Worm (Caenorhabditis elegans): ENCODE data around the gene frk-1.

Gene frk-1

ce11 chrIV:10060795-10061194, 17.8 kb downstream of the frk-1 start:
- TF ChIP-seq ceh-19 (GFP tag; optimal IDR thresholded peaks at IDR 0.05) = no peak
- TF ChIP-seq Y22D7AL.16 (tag; optimal IDR thresholded peaks at IDR 0.05) = no peak
- no peak for TF ChIP-seq tbx-2 (tag; optimal IDR thresholded peaks at IDR 0.05)
- TF ChIP-seq zip-5 (tag; optimal IDR thresholded peaks at IDR 0.05) = no peak
- no peak for TF ChIP-seq nhr-11 (tag; optimal IDR thresholded peaks at IDR 0.05)

- TF ChIP-seq fax-1 (tag; optimal IDR thresholded peaks at IDR 0.05) (peak; percentile 9), ttx-3 (tag; optimal IDR thresholded peaks at IDR 0.05) (no peak), ceh-24 (tag; optimal IDR thresholded peaks at IDR 0.05) (no peak), ceh-48 (tag; optimal IDR thresholded peaks at IDR 0.05) (peak; percentile 54), unc-42 (tag; optimal IDR thresholded peaks at IDR 0.05) (peak; percentile 37)
Observed at ce11 chrIV:10062728-10063127, 19.7 kb downstream of the frk-1 start, which contains the start of gene ipla-7. Gene ipla-7 (minus strand): TSS chrIV:10062849.

ce11 chrIV:10063941-10064340, 21.0 kb downstream of the frk-1 start:
- TF ChIP-seq che-1 (tag; optimal IDR thresholded peaks at IDR 0.05) (no peak), ceh-48 (tag; optimal IDR thresholded peaks at IDR 0.05) (no peak), odd-2 (tag; optimal IDR thresholded peaks at IDR 0.05) (no peak), ztf-16 (tag; optimal IDR thresholded peaks at IDR 0.05) (no peak), ceh-22 (tag; optimal IDR thresholded peaks at IDR 0.05) (no peak), hlh-15 (tag; optimal IDR thresholded peaks at IDR 0.05) (no peak), zip-5 (tag; optimal IDR thresholded peaks at IDR 0.05) (no peak)

ce11 chrIV:10065159-10065558, 22.2 kb downstream of the frk-1 start:
- peak; percentile 99 for TF ChIP-seq unc-55 (GFP tag; optimal IDR thresholded peaks at IDR 0.05)
- TF ChIP-seq dve-1 (tag; optimal IDR thresholded peaks at IDR 0.05) = no peak
- TF ChIP-seq elt-2 (tag; optimal IDR thresholded peaks at IDR 0.05) = no peak
- TF ChIP-seq C08G9.2 (tag; optimal IDR thresholded peaks at IDR 0.05) = no peak
- TF ChIP-seq ceh-45 (GFP tag; IDR thresholded peaks at IDR 0.05) = no peak

- TF ChIP-seq fkh-10 (GFP tag; optimal IDR thresholded peaks at IDR 0.05) = no peak
- TF ChIP-seq nhr-232 (tag; optimal IDR thresholded peaks at IDR 0.05) = no peak
- no peak for TF ChIP-seq elt-4 (tag; optimal IDR thresholded peaks at IDR 0.05)
- TF ChIP-seq elt-2 (tag; optimal IDR thresholded peaks at IDR 0.05) = peak; percentile 54
- no peak for TF ChIP-seq zip-5 (tag; optimal IDR thresholded peaks at IDR 0.05)
- peak; percentile 38 for TF ChIP-seq pax-1 (tag; optimal IDR thresholded peaks at IDR 0.05)
Observed at ce11 chrIV:10066456-10066855, 23.5 kb downstream of the frk-1 start.

- TF ChIP-seq fkh-6 (tag; optimal IDR thresholded peaks at IDR 0.05) = no peak
- peak; percentile 11 for TF ChIP-seq unc-42 (tag; optimal IDR thresholded peaks at IDR 0.05)
- TF ChIP-seq pax-1 (tag; optimal IDR thresholded peaks at IDR 0.05) = no peak
Observed at ce11 chrIV:10067541-10067940, 24.6 kb downstream of the frk-1 start, which contains the start of gene cwn-2. Gene cwn-2 (plus strand): TSS chrIV:10067816.

ce11 chrIV:10068266-10068665, 25.3 kb downstream of the frk-1 start:
- no peak for TF ChIP-seq nhr-232 (tag; optimal IDR thresholded peaks at IDR 0.05)
- TF ChIP-seq ceh-6 (GFP tag; optimal IDR thresholded peaks at IDR 0.05) = no peak

ce11 chrIV:10072527-10072926, 29.5 kb downstream of the frk-1 start, which contains the start of gene W01B6.3:
Gene W01B6.3 (minus strand): TSS chrIV:10072627.
- TF ChIP-seq ceh-22 (tag; optimal IDR thresholded peaks at IDR 0.05) (no peak), tbx-2 (tag; optimal IDR thresholded peaks at IDR 0.05) (no peak), odd-2 (tag; optimal IDR thresholded peaks at IDR 0.05) (no peak), ceh-6 (GFP tag; optimal IDR thresholded peaks at IDR 0.05) (no peak), pqm-1 (tag; optimal IDR thresholded peaks at IDR 0.05) (no peak), sox-4 (tag; optimal IDR thresholded peaks at IDR 0.05) (no peak), che-1 (tag; optimal IDR thresholded peaks at IDR 0.05) (no peak), T23F11.4 (GFP tag; optimal IDR thresholded peaks at IDR 0.05) (no peak), ceh-34 (tag; optimal IDR thresholded peaks at IDR 0.05) (no peak), syd-9 (tag; optimal IDR thresholded peaks at IDR 0.05) (no peak), rnt-1 (tag; optimal IDR thresholded peaks at IDR 0.05) (no peak), C38D4.7 (GFP tag; optimal IDR thresholded peaks at IDR 0.05) (no peak), ceh-45 (GFP tag; IDR thresholded peaks at IDR 0.05) (no peak), ref-2 (tag; optimal IDR thresholded peaks at IDR 0.05) (no peak), Y22D7AL.16 (tag; optimal IDR thresholded peaks at IDR 0.05) (no peak), ceh-19 (GFP tag; optimal IDR thresholded peaks at IDR 0.05) (no peak), sox-2 (GFP tag; IDR thresholded peaks at IDR 0.05) (no peak)

All from whole organism, late embryonic.